Fruit fly (Drosophila melanogaster) whole organism, adult: ENCODE measurements around the gene slow.

Experiments
- CG11617 ChIP-seq: fragments of 200-800 bp; sonication (Bioruptor generic); optimal IDR thresholded peaks from 2 replicates; lab custom pipeline; 2017; ENCODE audit warnings: mild to moderate bottlenecking, missing biosample characterization, missing genetic modification reagents, missing genetic modification characterization
- CG12768 ChIP-seq: fragments of 200-800 bp; sonication (Bioruptor generic); optimal IDR thresholded peaks from 2 replicates; lab custom pipeline; 2017; ENCODE audit warnings: missing biosample characterization, missing genetic modification characterization, mild to moderate bottlenecking, moderate library complexity, missing genetic modification reagents
- CG14711 ChIP-seq: fragments of 200-800 bp; sonication (Bioruptor generic); optimal IDR thresholded peaks from 2 replicates; lab custom pipeline; 2018; ENCODE audit warnings: missing biosample characterization, mild to moderate bottlenecking, missing genetic modification characterization, moderate library complexity
- CG1620 ChIP-seq: fragments of 200-800 bp; sonication (Bioruptor generic); optimal IDR thresholded peaks from 2 replicates; lab custom pipeline; 2016; ENCODE audit warnings: missing biosample characterization, missing genetic modification characterization
- CG33017 ChIP-seq: fragments of 200-800 bp; sonication (Bioruptor generic); optimal IDR thresholded peaks from 2 replicates; lab custom pipeline; 2018; ENCODE audit warnings: missing biosample characterization, mild to moderate bottlenecking, missing genetic modification characterization, moderate library complexity
- CG5204 ChIP-seq: fragments of 200-800 bp; sonication (Bioruptor generic); optimal IDR thresholded peaks from 2 replicates; lab custom pipeline; 2016; ENCODE audit warnings: missing biosample characterization, missing genetic modification characterization
- CG7045 ChIP-seq: fragments of 200-800 bp; sonication (Bioruptor generic); optimal IDR thresholded peaks from 2 replicates; lab custom pipeline; 2017; ENCODE audit warnings: missing biosample characterization, mild to moderate bottlenecking, missing genetic modification characterization
- CG7101 ChIP-seq: fragments of 200-800 bp; sonication (Bioruptor generic); optimal IDR thresholded peaks from 2 replicates; lab custom pipeline; 2018; ENCODE audit warnings: missing biosample characterization, mild to moderate bottlenecking, missing genetic modification characterization, moderate library complexity
- Clk ChIP-seq: fragments of 200-800 bp; sonication (Bioruptor generic); optimal IDR thresholded peaks from 2 replicates; lab custom pipeline; 2017; ENCODE audit warnings: missing biosample characterization, missing genetic modification characterization
- Crg-1 ChIP-seq: fragments of 200-800 bp; sonication (Bioruptor generic); optimal IDR thresholded peaks from 2 replicates; lab custom pipeline; 2016; ENCODE audit warnings: missing biosample characterization, missing genetic modification characterization
- Hr96 ChIP-seq: fragments of 200-800 bp; sonication (Bioruptor generic); optimal IDR thresholded peaks from 2 replicates; lab custom pipeline; 2016; ENCODE audit warnings: missing biosample characterization, missing genetic modification characterization
- Mnt ChIP-seq: fragments of 200-800 bp; sonication (Bioruptor generic); optimal IDR thresholded peaks from 2 replicates; lab custom pipeline; 2016; ENCODE audit warnings: missing biosample characterization, mild to moderate bottlenecking, missing genetic modification characterization
- bab1 ChIP-seq: fragments of 200-800 bp; sonication (Bioruptor generic); optimal IDR thresholded peaks from 3 replicates; lab custom pipeline; 2019; ENCODE audit warnings: missing biosample characterization, mild to moderate bottlenecking, missing genetic modification characterization, moderate library complexity
- cic ChIP-seq: fragments of 200-800 bp; sonication (Bioruptor generic); optimal IDR thresholded peaks from 2 replicates; lab custom pipeline; 2017; ENCODE audit warnings: missing biosample characterization, mild to moderate bottlenecking, missing genetic modification characterization, moderate library complexity
- cnc ChIP-seq, 2 experiments: fragments of >200 bp; optimal IDR thresholded peaks; 2 replicates each; lab custom pipeline; 2017
- kay ChIP-seq: fragments of 200-800 bp; sonication (Bioruptor generic); peaks from one replicate; lab custom pipeline; 2016; ENCODE audit warnings: missing biosample characterization, missing genetic modification characterization, borderline replicate concordance
- ovo ChIP-seq: fragments of 200-800 bp; sonication (Bioruptor generic); optimal IDR thresholded peaks from 2 replicates; lab custom pipeline; 2016; ENCODE audit warnings: missing biosample characterization, missing genetic modification characterization
- pad ChIP-seq: fragments of 200-800 bp; sonication (Bioruptor generic); optimal IDR thresholded peaks from 3 replicates; lab custom pipeline; 2017; ENCODE audit warnings: missing biosample characterization, missing genetic modification characterization, mild to moderate bottlenecking, moderate library complexity, missing genetic modification reagents
- tj ChIP-seq: fragments of 200-800 bp; sonication (Bioruptor generic); optimal IDR thresholded peaks from 3 replicates; lab custom pipeline; 2017; ENCODE audit warnings: missing biosample characterization, mild to moderate bottlenecking, missing genetic modification characterization, moderate library complexity
- toe ChIP-seq: fragments of 200-800 bp; sonication (Bioruptor generic); optimal IDR thresholded peaks from 2 replicates; lab custom pipeline; 2016; ENCODE audit warnings: missing biosample characterization, missing genetic modification characterization

slow gene

DNA sequence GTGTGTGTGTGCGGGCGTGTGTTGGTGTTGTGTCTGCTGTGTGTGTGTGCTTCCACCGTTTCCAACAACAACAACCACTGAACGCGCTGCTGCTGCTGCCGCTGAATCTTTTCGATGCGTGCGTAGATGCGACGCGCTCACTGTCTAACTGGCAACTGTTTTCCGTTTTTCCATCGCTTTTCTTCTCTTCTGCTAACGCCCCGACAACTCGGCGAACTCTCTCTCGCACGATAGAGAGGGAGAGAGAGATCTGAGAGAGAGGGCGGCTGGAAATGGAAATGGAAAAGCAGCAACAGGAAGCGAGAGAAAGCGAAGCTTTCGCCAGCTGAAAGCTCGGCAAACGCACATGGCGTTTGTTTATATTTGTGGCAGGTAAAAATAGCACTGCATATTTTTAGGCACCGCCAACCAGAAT lies 4.0 kb upstream of the slow start, which contains the start of gene DopEcR:
DopEcR (minus strand) TSS at position 157 of the 415 bp plus-strand sequence.
- TF ChIP-seq CG33017 (tag; lab: Kevin White, UChicago) (no peak), pad (GFP tag; lab: Kevin White, UChicago) (no peak), CG7101 (tag; lab: Kevin White, UChicago) (no peak), tj (GFP tag; lab: Kevin White, UChicago) (no peak), Hr96 (GFP tag; lab: Kevin White, UChicago) (no peak), CG5204 (GFP tag; lab: Kevin White, UChicago) (no peak), Mnt (GFP tag; lab: Kevin White, UChicago) (peak; percentile 87), toe (GFP tag; lab: Kevin White, UChicago) (no peak)

DNA sequence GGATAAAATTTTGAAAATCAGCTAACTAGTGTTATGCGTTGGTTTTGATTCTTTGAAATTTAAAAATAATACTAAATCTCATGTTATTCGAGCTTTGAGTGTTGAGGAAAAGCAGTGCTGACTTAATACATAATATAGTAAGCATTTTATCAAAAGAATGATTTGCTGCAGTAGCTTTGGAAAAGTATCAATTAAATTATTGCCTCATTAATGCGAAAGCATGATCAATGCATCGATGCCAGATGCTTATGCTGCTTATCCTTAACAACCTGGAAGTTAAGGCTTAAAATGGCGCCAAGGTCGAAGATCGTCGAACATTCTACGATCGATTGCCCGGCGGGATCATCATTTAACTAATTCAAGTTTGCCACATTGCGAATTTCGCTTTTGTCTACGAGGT lies 2.7 kb upstream of the slow start, which contains the start of gene CG32240:
CG32240 (minus strand) TSS at position 101 of the 400 bp plus-strand sequence.
- TF ChIP-seq CG11617 (GFP tag; lab: Kevin White, UChicago), result no peak

DNA sequence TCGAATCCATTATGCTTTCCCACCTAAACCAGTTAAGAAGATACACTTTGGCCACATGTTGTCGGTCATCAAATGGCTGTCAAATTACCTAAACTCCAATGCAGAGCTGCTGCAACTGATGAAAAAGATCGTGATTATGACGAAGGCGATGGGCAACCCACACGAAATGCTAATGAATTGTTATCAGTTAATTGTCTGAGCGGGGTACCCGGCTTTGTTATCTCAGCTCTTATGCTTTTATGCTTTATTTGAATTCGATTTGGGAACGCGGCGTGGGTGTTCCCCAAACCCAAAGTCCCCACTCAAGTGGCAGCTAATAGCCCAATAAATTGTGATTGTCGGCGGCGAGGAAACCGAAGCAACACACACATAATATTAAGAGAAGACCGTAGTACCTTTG lies 1.7 kb upstream of the slow start:
- no peak for TF ChIP-seq CG7045 (GFP tag; lab: Kevin White, UChicago)
- no peak for TF ChIP-seq CG5204 (GFP tag; lab: Kevin White, UChicago)
- no peak for TF ChIP-seq Hr96 (GFP tag; lab: Kevin White, UChicago)
- no peak for TF ChIP-seq bab1 (GFP tag; lab: Kevin White, UChicago)
- TF ChIP-seq toe (GFP tag; lab: Kevin White, UChicago), result no peak
- TF ChIP-seq Crg-1, result no peak
- no peak for TF ChIP-seq pad (GFP tag; lab: Kevin White, UChicago)

DNA sequence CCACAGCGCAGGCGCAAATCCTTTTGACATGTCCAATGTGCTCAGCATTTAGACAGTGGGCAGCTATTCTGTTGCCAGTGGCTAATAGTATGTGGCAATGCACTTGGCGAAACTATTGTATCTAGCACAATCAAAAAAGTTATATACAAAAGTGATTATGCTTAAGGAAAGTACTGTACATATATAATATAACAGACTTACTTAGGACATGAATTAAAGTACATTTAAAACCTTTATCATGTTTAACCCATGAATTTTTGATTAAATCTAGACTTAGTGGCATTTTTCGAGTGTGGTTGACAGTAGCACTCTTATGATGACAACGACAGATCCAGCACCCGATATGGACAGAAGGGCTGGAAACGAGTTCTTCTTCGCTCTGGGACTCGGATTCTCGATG lies 1.1 kb upstream of the slow start:
- TF ChIP-seq cic (GFP tag; lab: Kevin White, UChicago) (no peak), toe (GFP tag; lab: Kevin White, UChicago) (no peak), CG33017 (tag; lab: Kevin White, UChicago) (no peak), kay (GFP tag; lab: Kevin White, UChicago) (no peak), Hr96 (GFP tag; lab: Kevin White, UChicago) (no peak)

DNA sequence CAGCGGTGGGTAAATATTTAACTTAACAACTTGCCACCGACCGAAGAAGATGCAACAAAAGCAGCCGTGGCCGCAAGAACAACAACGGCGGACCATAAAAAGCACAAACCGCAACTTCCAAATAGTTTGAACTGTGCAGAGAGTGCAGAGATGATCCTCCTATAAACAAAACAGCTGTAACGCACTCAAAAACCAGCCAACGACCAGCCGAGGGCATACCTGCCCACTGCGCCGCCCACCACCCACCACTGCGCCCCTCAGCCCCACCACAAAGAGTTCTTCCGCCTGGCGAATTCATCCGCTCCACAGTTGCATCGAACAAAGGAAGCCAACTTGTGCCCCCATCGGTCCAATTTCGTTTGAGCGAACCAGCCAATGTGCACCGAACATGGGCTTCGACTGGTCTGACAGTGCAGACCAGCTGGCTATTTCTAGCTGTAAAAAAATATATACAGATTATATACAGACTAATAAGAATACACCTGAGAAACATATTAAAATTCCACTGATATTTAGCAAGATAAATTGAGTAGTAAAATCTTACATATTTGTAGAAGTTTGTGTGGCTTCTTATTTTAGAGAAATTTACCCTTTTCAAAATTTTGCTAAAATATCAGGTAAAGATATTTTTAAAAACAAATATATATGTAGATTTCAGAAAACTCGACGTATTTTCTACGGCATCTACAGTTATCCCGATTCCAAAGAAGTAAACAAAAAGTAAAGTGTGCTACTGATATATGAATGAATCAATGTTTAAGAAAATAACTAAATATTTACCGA lies 508 bp upstream of the slow start:
- TF ChIP-seq cic (GFP tag; lab: Kevin White, UChicago) (no peak), toe (GFP tag; lab: Kevin White, UChicago) (no peak), CG5204 (GFP tag; lab: Kevin White, UChicago) (no peak)

DNA sequence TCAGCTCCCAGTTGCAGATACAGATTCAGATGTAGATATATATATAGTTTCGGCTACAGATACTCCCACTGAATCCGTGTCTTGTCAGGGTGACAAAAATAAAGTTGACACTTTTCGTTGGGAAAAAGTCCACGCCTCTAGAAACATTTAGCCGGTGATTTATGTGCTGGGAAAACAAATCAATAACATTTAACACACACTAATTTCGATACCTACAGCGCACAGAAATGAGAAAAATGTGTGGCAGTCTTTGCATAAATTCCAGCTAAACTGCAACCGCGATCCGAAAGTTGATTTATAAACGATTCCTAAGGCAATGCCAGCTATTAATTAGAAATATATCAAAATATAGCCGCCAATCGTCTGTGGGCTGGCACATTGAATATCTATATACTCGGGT lies 4.0 kb downstream of the slow start:
- no peak for TF ChIP-seq CG1620 (GFP tag; lab: Kevin White, UChicago)
- no peak for TF ChIP-seq toe (GFP tag; lab: Kevin White, UChicago)
- no peak for TF ChIP-seq Crg-1
- TF ChIP-seq cnc (optimal IDR thresholded peaks at IDR 0.05; lab: Kevin White, UChicago), result no peak
- TF ChIP-seq CG33017 (tag; lab: Kevin White, UChicago), result no peak
- no peak for TF ChIP-seq bab1 (GFP tag; lab: Kevin White, UChicago)
- TF ChIP-seq Hr96 (GFP tag; lab: Kevin White, UChicago), result no peak
- no peak for TF ChIP-seq CG11617 (GFP tag; lab: Kevin White, UChicago)
- TF ChIP-seq Clk (GFP tag; lab: Kevin White, UChicago), result no peak
- TF ChIP-seq CG14711 (tag; lab: Kevin White, UChicago), result no peak
- TF ChIP-seq CG12768, result no peak
- TF ChIP-seq ovo (GFP tag; lab: Kevin White, UChicago), result no peak
- TF ChIP-seq pad (GFP tag; lab: Kevin White, UChicago), result no peak

DNA sequence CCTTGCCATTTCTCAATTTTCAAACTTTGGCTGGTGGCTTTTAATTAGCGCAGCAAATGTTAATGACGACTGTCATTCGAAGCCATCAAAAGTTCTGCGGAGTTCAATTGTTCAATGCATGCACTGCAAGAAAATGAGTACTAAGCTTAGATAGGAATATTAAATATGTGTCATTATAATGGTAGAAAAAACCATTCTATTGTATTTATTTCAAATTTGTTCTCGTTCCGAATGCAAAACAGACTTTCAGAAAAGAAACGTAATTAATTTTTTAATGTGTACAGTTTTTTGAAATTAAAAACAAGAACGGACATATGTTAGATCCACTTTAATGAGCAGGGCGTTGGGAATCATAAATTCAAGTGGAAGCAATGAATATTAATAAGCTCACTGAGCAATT lies 4.9 kb downstream of the slow start:
- no peak for TF ChIP-seq kay (GFP tag; lab: Kevin White, UChicago)
- TF ChIP-seq Mnt (GFP tag; lab: Kevin White, UChicago), result no peak
- TF ChIP-seq Crg-1, result no peak
- TF ChIP-seq CG7045 (GFP tag; lab: Kevin White, UChicago), result no peak
- TF ChIP-seq cnc (optimal IDR thresholded peaks at IDR 0.05; lab: Kevin White, UChicago), result no peak
- no peak for TF ChIP-seq cic (GFP tag; lab: Kevin White, UChicago)
- no peak for TF ChIP-seq CG7101 (tag; lab: Kevin White, UChicago)
- no peak for TF ChIP-seq ovo (GFP tag; lab: Kevin White, UChicago)
